Fruit fly (Drosophila melanogaster): ENCODE measurements around the gene CG5968.

The CG5968 gene

DNA sequence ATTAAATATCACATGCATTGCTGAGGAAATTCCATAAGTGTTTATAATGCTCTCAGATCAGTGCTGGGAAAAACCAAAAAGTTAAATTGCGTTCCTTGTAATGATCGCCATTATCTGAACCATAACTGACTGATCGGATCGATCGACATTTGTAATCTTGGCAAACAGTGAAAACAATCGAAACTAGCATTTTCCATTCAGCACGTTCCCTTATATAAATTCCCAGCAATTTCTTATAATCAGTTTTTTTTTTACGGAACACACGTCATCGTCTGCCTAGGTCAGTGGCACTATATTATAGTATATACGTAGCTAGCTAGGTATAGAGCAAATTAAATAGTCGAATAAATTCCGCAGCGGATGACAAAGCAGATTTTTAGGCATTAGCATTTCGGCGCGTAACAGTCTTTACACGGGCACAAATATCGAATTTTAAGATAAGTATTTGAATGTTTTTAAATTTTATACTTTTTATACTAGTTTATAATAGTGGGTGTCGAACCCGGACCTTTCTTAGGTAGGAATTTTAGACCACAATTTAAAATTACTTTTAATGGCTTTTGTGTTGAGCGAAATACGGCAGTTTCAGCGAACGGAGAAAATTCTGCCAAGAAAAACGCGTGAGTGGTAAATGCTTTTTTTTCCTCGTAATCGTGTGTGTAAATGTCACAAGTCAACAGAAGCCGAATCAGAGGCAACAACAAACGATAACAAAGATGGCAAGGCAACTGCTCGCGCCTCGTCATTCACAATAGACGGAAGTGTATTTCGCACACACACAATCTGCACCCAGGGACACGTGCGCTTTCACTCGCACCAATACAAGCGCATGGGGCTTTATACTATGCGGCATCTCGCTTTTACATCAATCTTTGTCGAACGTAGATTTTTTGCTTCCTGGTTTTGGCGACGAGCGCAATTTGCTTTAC lies 20.0 kb downstream of the CG5968 start:
- TF ChIP-seq psq (optimal IDR thresholded peaks at IDR 0.05) (no peak), Dll (optimal IDR thresholded peaks at IDR 0.05) (no peak), pan (optimal IDR thresholded peaks at IDR 0.05) (no peak), EcR (GFP tag; optimal IDR thresholded peaks at IDR 0.05) (no peak), CG8478 (optimal IDR thresholded peaks at IDR 0.05) (no peak), usp (GFP tag; optimal IDR thresholded peaks at IDR 0.05) (no peak)

DNA sequence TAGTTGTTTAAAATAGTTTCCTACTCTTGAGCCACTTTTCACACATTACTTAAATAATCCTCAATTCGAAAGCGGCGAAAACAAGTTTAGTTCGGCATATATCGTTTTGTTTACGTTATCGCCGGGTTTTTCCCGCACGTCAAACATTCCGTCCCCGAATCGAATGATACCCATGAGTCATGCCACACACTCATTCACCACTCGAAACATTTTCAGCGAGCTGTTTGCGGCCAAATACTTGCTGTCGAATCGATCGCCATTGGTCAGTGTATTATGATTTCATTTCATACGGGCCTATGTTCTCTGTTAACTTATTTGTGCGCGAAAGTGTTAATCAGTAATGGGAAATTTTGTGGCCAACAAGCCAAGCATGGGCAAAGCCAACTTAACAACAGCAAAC lies 21.3 kb downstream of the CG5968 start:
- TF ChIP-seq pan (optimal IDR thresholded peaks at IDR 0.05) (no peak), psq (optimal IDR thresholded peaks at IDR 0.05) (no peak), EcR (GFP tag; optimal IDR thresholded peaks at IDR 0.05) (no peak), Dll (optimal IDR thresholded peaks at IDR 0.05) (no peak), usp (GFP tag; optimal IDR thresholded peaks at IDR 0.05) (no peak), CG8478 (optimal IDR thresholded peaks at IDR 0.05) (no peak)

DNA sequence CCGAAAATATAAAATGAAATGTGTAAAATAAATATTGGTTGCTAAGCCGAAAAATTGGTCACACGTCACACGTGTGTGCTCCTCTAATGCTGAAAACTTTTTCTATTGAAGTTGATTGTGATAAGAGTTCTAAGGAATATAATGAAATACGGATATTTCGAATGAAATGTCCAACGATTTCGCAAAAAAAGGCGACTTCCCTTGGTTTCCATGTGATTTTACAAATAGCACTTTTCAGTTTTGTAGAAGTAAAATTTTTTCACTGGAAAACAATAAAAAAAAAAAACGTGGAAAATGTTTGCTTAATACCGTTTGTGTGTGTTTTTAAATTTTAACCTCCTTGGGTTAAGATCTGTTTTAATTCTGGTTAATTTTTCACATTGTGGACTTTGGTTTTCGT lies 23.2 kb downstream of the CG5968 start:
- no peak for TF ChIP-seq usp (GFP tag; optimal IDR thresholded peaks at IDR 0.05)

DNA sequence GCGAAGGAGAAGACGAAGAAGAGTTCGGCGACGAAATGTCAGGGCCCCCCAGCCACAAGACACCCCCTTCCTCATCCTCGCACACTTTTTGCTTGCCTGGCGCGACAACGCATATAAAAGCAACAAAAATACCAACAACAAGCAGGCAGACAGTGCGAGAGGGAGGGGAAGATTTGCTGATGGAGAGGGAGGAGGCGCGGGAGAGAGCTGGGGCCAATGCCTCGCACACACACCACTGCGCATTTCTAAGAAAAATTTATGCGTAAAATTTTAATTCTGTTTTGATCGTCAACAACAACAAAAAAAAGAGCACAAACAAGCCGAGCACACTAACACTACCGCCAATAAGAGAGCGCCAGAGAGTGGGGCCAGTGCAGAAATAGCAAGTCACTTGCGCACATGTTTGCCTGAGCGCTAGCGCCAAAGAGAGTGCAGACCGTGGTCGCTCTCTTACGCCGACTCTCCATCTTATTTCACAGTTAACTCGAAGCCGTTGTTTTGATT lies 23.7 kb downstream of the CG5968 start:
- TF ChIP-seq Dll (optimal IDR thresholded peaks at IDR 0.05) (peak; percentile 85), psq (optimal IDR thresholded peaks at IDR 0.05) (no peak), CG8478 (optimal IDR thresholded peaks at IDR 0.05) (no peak), EcR (GFP tag; optimal IDR thresholded peaks at IDR 0.05) (peak; percentile 95 to 99), pan (optimal IDR thresholded peaks at IDR 0.05) (no peak), usp (GFP tag; optimal IDR thresholded peaks at IDR 0.05) (no peak)

DNA sequence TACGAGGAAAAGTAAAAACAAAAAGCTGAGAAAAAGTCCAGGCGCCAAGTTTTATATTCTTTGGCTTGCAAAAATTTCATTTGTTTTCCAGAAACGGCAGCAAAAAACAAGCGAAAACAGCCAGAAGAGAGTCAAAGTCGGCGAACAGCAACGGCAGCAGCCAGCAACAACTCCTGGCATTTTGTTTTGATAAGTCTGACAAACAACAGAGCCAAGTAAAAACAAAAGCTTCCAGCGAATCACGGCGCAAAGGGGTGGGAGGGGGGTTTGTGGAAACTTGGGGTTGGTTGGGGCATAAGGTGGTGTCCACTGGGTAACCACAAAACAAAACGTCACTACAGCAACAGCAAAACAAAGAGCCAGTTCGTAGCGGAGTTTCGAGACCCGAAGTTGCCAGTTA lies 24.6 kb downstream of the CG5968 start:
- no peak for TF ChIP-seq Dll (optimal IDR thresholded peaks at IDR 0.05)
- no peak for TF ChIP-seq usp (GFP tag; optimal IDR thresholded peaks at IDR 0.05)
- TF ChIP-seq CG8478 (optimal IDR thresholded peaks at IDR 0.05): no peak
- TF ChIP-seq psq (optimal IDR thresholded peaks at IDR 0.05): no peak
- TF ChIP-seq pan (optimal IDR thresholded peaks at IDR 0.05): no peak
- TF ChIP-seq EcR (GFP tag; optimal IDR thresholded peaks at IDR 0.05): no peak

DNA sequence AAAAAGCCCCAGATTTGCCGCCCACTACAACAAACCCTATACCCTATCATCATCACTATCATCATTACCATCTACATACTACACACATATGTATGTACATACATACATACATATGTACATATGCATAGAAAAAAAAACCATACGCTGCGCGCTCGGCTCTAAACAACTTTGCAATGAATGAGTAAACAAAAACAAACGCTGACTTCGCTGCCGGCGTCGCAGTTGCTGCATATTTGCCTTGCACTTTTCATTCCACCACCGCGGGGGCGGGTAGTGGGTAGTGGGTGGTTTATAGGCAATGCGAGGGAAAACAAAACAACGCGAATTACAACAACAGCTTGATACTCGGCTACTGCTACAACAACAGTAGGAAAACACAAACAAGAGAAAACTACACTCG lies 26.7 kb downstream of the CG5968 start:
- TF ChIP-seq CG8478 (optimal IDR thresholded peaks at IDR 0.05): no peak
- TF ChIP-seq pan (optimal IDR thresholded peaks at IDR 0.05): no peak
- no peak for TF ChIP-seq psq (optimal IDR thresholded peaks at IDR 0.05)
- no peak for TF ChIP-seq Dll (optimal IDR thresholded peaks at IDR 0.05)

DNA sequence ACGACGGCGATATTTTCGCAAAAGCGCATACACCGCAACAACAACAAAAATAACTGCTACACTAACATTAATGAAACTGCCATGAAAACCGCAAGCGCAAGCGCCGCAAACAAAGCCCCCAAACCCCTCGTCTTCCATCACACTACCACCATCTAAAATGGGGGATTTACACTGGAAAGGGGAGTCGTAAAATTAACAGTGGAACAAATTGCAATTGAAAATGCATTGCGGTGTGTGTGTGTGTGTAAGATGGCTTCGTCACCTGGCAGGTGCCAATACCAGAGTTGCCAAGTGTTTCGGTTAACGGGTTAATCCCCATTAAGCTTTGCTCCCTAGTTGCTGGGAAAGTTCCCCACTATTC lies 27.5 kb downstream of the CG5968 start:
- TF ChIP-seq usp (GFP tag; optimal IDR thresholded peaks at IDR 0.05) (no peak), pan (optimal IDR thresholded peaks at IDR 0.05) (no peak), Dll (optimal IDR thresholded peaks at IDR 0.05) (no peak), psq (optimal IDR thresholded peaks at IDR 0.05) (no peak), EcR (GFP tag; optimal IDR thresholded peaks at IDR 0.05) (no peak), CG8478 (optimal IDR thresholded peaks at IDR 0.05) (no peak)

DNA sequence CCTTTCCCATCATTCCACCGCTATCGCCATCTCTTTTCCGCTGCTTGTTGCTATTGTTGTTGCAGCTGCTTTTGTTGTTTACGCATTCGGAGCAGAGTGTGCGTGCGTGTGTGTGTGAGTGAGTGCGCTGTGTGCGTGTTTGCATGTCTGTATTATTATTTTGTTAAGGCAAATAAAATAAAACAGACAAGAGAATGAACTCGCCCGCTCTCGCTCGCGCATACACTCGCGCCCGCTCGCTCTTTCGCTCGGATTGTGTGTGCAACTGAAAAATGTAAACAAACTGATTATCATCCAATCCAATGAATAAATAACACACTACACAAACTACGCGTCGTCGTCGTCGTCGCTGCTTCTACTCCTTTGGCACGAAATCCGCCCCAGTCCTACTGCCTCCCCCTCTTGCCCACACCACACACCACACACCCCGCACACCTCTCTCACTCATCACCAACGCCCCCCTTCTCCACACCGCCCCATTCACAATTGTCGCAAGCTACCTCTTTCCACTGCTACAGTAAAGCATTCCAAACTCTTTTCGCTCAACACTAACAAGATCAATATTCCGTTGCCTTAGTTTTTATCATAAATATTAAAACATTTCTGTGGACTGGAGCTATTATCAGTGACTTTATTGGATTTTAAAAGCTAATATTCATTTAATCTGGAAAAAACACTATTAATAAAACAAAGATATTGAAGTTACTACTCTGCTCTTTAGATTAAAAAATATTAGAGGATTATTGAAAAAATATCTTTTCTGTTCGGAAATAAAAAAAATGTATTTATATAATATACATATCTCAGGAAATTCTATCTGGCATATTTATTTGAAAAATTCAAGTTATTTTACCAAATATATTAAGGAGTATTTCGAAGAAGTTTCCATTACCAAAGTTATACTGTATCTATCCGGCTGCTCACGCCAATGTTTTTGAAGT lies 28.1 kb downstream of the CG5968 start:
- TF ChIP-seq usp (GFP tag; optimal IDR thresholded peaks at IDR 0.05) (no peak), EcR (GFP tag; optimal IDR thresholded peaks at IDR 0.05) (peak in 1 of 2 experiments; percentile 60), Dll (optimal IDR thresholded peaks at IDR 0.05) (peak; percentile 70)

DNA sequence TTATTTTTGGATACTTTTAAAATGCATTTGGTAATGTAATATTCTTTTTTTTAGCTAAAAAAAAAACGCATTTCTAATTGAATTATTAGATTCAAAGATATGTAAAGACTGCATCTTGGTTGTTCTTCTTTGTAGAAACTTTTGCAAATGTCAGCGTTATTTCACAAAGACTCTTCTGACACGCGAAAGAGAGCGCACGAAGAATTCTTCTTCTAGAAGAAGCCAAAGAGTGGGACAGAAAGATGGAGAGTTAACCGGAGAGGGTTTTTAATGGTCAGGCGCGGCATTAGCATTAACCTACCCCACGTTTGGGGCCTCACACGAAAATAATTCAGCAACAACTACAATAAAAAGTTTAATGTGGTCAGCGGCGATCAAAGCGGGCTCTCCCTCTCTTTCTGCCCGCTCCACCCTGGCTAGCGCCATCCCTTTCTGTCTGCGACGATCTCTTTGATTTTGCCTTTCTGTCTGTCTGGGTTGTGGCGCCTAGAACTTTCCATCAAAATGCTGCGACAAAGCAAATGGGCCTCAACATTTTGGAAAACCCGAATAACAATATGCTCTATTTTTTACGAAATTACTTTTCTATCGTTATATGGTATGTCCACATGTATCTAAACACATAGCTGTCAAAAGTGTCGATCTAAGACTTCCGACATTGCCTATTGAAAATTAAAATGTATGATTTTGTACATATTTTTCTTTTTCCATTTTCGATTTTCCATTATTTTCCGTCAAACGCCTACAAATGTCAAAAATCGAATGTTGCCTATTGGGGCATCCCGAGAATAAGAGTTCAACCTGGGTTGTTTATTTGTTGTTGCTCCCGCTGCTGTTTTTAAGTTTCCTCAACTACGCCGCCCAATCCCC lies 29.0 kb downstream of the CG5968 start:
- TF ChIP-seq EcR (GFP tag; optimal IDR thresholded peaks at IDR 0.05) (no peak), pan (optimal IDR thresholded peaks at IDR 0.05) (no peak), psq (optimal IDR thresholded peaks at IDR 0.05) (no peak), usp (GFP tag; optimal IDR thresholded peaks at IDR 0.05) (no peak), Dll (optimal IDR thresholded peaks at IDR 0.05) (no peak), CG8478 (optimal IDR thresholded peaks at IDR 0.05) (no peak)

DNA sequence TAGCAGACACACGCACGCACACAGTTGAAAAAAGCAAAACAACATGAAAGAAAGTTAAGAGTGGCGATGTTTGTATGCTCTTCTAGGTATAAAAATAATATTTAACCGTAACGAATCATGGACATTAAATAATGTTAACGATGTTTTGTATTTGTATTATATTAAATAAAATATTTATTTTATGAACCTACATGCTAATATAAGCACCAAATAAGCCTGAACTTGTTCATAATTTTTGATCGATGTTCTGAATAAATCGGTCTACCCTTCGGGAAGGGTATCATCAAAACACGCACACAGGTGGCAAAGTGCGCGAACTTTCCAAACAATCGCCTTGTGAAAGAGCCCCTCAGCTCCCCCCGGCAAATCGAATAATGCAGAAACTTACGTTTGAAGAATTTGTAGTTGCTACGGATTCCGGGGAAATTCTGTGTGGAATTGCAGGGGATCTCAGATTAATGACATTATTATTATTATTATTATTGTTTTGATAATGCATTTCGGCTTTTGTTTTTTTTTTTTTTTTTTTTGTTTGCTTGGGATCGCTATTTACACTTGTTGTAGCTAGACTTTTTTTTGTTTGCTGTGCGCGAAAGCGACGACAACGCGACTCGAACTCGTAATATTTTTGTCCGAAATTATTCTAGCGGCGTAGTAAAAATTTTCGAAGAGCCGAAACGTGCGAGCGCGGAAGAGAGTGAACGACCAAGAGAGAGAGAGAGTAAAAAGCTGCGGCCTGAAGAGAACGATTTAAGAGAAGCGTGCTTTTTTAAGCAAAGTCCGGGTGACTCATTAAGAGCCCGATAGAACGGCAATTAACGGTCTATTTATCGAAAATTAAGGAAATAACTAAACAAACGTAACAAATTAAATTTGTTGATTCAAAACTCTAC lies 29.9 kb downstream of the CG5968 start:
- TF ChIP-seq psq (optimal IDR thresholded peaks at IDR 0.05) (no peak), Dll (optimal IDR thresholded peaks at IDR 0.05) (peak; percentile 41)

DNA sequence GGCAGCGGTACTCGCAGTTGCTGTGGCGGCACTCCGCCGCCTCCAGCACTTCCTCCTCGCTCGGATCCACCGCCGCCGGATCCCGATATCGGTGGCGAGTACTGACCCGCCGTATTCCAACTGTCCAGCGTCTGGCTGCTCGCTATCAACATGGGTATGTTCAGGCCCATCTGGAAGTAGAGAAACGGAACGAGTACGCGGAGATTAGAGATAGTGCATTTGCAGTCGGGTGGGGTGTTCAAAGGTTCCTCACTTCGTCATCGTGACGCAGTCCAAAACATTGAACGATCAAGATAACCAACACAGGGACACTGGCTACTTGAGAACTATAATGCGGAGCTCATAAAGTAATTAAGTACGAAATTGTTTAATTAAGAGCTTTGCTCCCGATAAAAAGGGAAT lies 38.5 kb downstream of the CG5968 start:
- no peak for TF ChIP-seq Dll (optimal IDR thresholded peaks at IDR 0.05)
- no peak for TF ChIP-seq pan (optimal IDR thresholded peaks at IDR 0.05)
- no peak for TF ChIP-seq usp (GFP tag; optimal IDR thresholded peaks at IDR 0.05)
- TF ChIP-seq psq (optimal IDR thresholded peaks at IDR 0.05): no peak
- no peak for TF ChIP-seq EcR (GFP tag; optimal IDR thresholded peaks at IDR 0.05)
- no peak for TF ChIP-seq CG8478 (optimal IDR thresholded peaks at IDR 0.05)
